Worm (Caenorhabditis elegans): ENCODE measurements around the gene Y39B6A.42.
A peak's percentile ranks its signal among the peaks of the same experiment; 100 is the strongest.

The Y39B6A.42 gene

DNA sequence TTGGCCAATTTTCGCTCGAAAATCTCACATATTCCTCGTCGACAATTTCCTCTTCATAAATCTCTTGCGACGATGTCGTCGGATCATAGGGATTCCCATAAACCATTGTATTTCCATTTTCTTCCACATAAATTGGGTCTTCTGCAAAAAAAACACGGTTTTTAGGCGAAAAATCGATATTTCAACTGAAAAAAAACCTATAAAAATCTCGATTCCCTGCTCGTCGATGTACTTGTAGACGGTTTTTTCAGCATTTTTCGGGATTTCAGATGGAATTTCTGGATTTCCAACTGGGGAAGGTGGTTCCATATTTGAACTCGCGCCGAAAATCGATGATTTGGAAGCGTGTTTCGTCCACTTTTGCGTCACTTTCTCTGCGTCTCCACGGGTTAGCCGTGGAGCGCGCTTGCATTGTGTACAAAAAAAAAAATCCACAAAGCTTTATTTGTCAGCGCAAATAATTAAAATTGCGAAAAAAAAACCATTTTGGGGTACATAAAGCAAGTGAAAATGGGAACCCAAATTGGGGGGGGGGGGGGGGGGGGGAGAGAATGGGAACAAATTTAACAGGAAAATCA, 1.9 kb downstream of the Y39B6A.42 start, which contains the start of gene Y39B6A.43 (continued):
- TF ChIP-seq ces-1 (GFP tag; optimal IDR thresholded peaks at IDR 0.05) (peak; percentile 77), drap-1 (GFP tag; optimal IDR thresholded peaks at IDR 0.05) (peak; percentile 92), lsy-2 (tag; optimal IDR thresholded peaks at IDR 0.05) (peak; percentile 90), snpc-4 (tag; optimal IDR thresholded peaks at IDR 0.05) (no peak), zip-8 (tag; optimal IDR thresholded peaks at IDR 0.05) (no peak), unc-62 (GFP tag; optimal IDR thresholded peaks at IDR 0.05) (peak; percentile 57)

DNA sequence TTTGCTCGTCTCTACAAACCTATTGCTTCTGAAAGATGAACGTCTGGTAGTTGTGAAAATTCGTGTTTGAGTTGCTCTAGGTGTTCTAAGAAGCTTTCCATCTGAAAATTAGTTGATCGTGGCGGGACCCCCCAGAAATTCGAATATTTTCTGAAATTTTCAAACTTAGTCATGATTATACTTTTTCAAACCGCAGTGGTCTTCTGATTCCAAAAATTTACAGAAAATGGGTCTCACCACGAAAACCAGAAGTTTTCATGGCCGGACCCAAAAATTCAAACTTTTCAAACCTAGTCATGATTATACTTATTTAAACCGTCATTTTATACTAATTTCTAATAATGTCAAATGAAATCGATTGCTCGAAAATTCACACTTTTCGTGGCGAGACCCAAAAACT, 9.4 kb downstream of the Y39B6A.42 start, which contains the start of gene ztf-20:
ztf-20 (minus strand) TSS at position 101 of the 400 bp plus-strand sequence.
- no peak for TF ChIP-seq elt-1 (tag; optimal IDR thresholded peaks at IDR 0.05; ENCODE audit: borderline replicate concordance, insufficient read depth)
- TF ChIP-seq ces-1 (GFP tag; optimal IDR thresholded peaks at IDR 0.05), result no peak
- TF ChIP-seq lin-32 (GFP tag; optimal IDR thresholded peaks at IDR 0.05), result no peak

DNA sequence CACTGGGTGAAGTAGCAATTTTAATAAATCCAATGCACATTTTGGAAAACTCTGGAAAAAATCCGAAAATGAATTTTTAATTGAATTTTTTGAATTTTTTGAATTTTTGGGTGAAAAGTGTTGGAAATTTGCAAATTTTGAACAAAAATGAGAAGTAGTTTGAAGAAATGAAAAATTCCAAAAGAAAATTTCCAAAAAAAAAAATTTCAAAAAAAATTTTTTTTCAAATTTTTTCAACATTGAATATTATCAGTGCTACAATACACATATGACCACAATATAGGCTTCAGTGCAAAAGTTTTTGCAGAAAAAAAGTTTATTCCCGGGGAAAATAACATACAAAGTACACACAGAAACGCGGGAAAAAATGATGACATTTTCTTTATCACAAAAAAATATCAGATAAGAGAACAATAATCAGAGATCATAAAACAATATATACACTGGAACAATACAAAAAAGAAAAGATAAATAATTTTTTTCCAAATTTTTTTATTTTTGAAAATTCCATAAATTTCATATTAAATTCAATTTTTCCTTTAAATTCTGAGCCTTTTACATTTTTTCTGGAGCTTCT, 12.1 kb downstream of the Y39B6A.42 start, which contains the start of gene hrg-10:
hrg-10 (minus strand) TSS at position 51 of the 577 bp plus-strand sequence.
- TF ChIP-seq ceh-43 (GFP tag; optimal IDR thresholded peaks at IDR 0.05) (no peak), lsy-2 (tag; optimal IDR thresholded peaks at IDR 0.05) (no peak), snpc-4 (tag; optimal IDR thresholded peaks at IDR 0.05) (no peak), drap-1 (GFP tag; optimal IDR thresholded peaks at IDR 0.05) (no peak), ham-2 (GFP tag; optimal IDR thresholded peaks at IDR 0.05) (no peak), bed-3 (GFP tag; optimal IDR thresholded peaks at IDR 0.05) (no peak), elt-1 (tag; optimal IDR thresholded peaks at IDR 0.05; ENCODE audit: borderline replicate concordance, insufficient read depth) (no peak), lin-32 (GFP tag; optimal IDR thresholded peaks at IDR 0.05) (no peak), hlh-1 (tag; optimal IDR thresholded peaks at IDR 0.05) (no peak), sptf-1 (tag; optimal IDR thresholded peaks at IDR 0.05) (no peak), lin-13 (tag; optimal IDR thresholded peaks at IDR 0.05) (no peak), blmp-1 (tag; optimal IDR thresholded peaks at IDR 0.05) (no peak), ces-1 (GFP tag; optimal IDR thresholded peaks at IDR 0.05) (no peak), unc-62 (GFP tag; optimal IDR thresholded peaks at IDR 0.05) (no peak), mls-2 (tag; optimal IDR thresholded peaks at IDR 0.05) (no peak), M03D4.4 (tag; optimal IDR thresholded peaks at IDR 0.05) (no peak), zip-8 (tag; optimal IDR thresholded peaks at IDR 0.05) (no peak), nhr-76 (tag; optimal IDR thresholded peaks at IDR 0.05) (no peak), nhr-12 (tag; optimal IDR thresholded peaks at IDR 0.05) (no peak), nhr-28 (tag; optimal IDR thresholded peaks at IDR 0.05) (no peak)

DNA sequence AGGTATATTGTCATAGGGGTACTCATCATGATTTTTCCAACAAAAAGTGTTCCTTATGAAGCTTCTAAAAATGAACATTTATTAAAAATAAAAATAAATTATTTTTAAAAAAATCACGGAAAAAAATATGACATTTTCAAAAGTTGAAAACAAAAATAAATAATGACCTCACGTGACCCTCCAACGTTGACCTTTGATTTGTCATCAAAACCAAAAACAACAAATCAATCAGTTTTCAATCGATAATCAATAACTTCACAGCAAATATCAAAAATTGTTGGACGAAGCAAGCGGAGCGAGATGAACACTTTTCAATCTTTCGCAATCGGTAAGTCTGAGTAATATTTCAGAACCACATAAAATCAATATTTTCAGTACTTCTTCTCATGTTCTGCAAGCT, 29.1 kb downstream of the Y39B6A.42 start, which contains the start of gene Y80D3A.8:
Y80D3A.8 (plus strand) TSS at position 301 of the 400 bp plus-strand sequence.
- TF ChIP-seq ceh-83 (GFP tag; optimal IDR thresholded peaks at IDR 0.05) (no peak), ceh-39 (tag; optimal IDR thresholded peaks at IDR 0.05) (no peak), pha-4 (tag; optimal IDR thresholded peaks at IDR 0.05) (no peak), zip-8 (tag; optimal IDR thresholded peaks at IDR 0.05) (no peak), nhr-237 (tag; optimal IDR thresholded peaks at IDR 0.05) (no peak), elt-3 (tag; optimal IDR thresholded peaks at IDR 0.05) (no peak), unc-62 (GFP tag; optimal IDR thresholded peaks at IDR 0.05) (no peak)

DNA sequence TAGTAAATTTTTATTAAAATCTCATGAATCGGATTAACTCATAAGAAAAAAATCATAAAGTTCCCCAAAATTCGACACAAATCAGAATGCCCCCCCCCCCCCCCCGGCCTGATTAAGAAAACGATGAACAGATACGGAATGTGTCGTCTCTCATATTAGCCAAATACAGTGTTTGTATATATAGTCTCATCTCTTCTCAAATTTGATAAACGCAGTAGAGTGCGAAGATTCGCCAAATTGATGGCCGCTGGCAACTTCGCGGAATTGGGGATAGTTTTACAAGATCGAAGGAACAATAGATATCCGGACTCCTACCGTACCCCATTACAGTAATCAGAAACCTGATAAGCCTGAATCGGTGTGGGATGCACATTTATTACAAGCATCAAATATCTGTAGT, 31.9 kb downstream of the Y39B6A.42 start:
- TF ChIP-seq cnd-1 (tag; optimal IDR thresholded peaks at IDR 0.05), result no peak
- TF ChIP-seq mep-1 (tag; optimal IDR thresholded peaks at IDR 0.05), result no peak
- no peak for TF ChIP-seq ces-1 (GFP tag; optimal IDR thresholded peaks at IDR 0.05)
- no peak for TF ChIP-seq nhr-76 (tag; optimal IDR thresholded peaks at IDR 0.05)
- TF ChIP-seq sptf-1 (tag; optimal IDR thresholded peaks at IDR 0.05), result no peak
- TF ChIP-seq zip-8 (tag; optimal IDR thresholded peaks at IDR 0.05), result no peak
- TF ChIP-seq ceh-83 (GFP tag; optimal IDR thresholded peaks at IDR 0.05), result no peak
- no peak for TF ChIP-seq nhr-12 (tag; optimal IDR thresholded peaks at IDR 0.05)
- no peak for TF ChIP-seq ham-2 (GFP tag; optimal IDR thresholded peaks at IDR 0.05)
- TF ChIP-seq hlh-1 (tag; optimal IDR thresholded peaks at IDR 0.05), result no peak
- no peak for TF ChIP-seq drap-1 (GFP tag; optimal IDR thresholded peaks at IDR 0.05)
- no peak for TF ChIP-seq blmp-1 (tag; optimal IDR thresholded peaks at IDR 0.05)
- TF ChIP-seq tbx-8 (GFP tag; optimal IDR thresholded peaks at IDR 0.05), result no peak
- TF ChIP-seq snpc-4 (tag; optimal IDR thresholded peaks at IDR 0.05), result no peak
